Fruit fly (Drosophila melanogaster) whole organism, prepupa: ENCODE measurements around the gene CG10177.
A peak's percentile ranks its signal among the peaks of the same experiment; 100 is the strongest.

ENCODE experiments used
- Blimp-1 ChIP-seq: fragments of 200-800 bp; sonication (Bioruptor generic); optimal IDR thresholded peaks from 3 replicates; lab custom pipeline; 2017; ENCODE audit warnings: missing biosample characterization, missing genetic modification characterization, mild to moderate bottlenecking, moderate library complexity, missing genetic modification reagents
- CG10669 ChIP-seq: fragments of 200-800 bp; sonication (Bioruptor generic); optimal IDR thresholded peaks from 3 replicates; lab custom pipeline; 2018; ENCODE audit warnings: missing biosample characterization, mild to moderate bottlenecking, missing genetic modification characterization, moderate library complexity
- CG11762 ChIP-seq: fragments of 200-800 bp; sonication (Bioruptor generic); optimal IDR thresholded peaks from 3 replicates; lab custom pipeline; 2016; ENCODE audit warnings: missing biosample characterization, missing genetic modification characterization; ENCODE audit not compliant: insufficient read depth
- CG11902 ChIP-seq: fragments of 200-800 bp; sonication (Bioruptor generic); optimal IDR thresholded peaks from 3 replicates; lab custom pipeline; 2016; ENCODE audit warnings: missing biosample characterization, missing genetic modification characterization
- CG16779 ChIP-seq: fragments of 200-800 bp; sonication (Bioruptor generic); optimal IDR thresholded peaks from 3 replicates; lab custom pipeline; 2017; ENCODE audit warnings: missing biosample characterization, mild to moderate bottlenecking, missing genetic modification characterization
- CG32006 ChIP-seq: fragments of 200-800 bp; sonication (Bioruptor generic); optimal IDR thresholded peaks from 3 replicates; lab custom pipeline; 2017; ENCODE audit warnings: missing biosample characterization, mild to moderate bottlenecking, missing genetic modification characterization
- CG34406 ChIP-seq: fragments of 200-800 bp; sonication (Bioruptor generic); optimal IDR thresholded peaks from 3 replicates; lab custom pipeline; 2016; ENCODE audit warnings: missing biosample characterization, missing genetic modification characterization
- CG3919 ChIP-seq: fragments of 200-800 bp; sonication (Bioruptor generic); optimal IDR thresholded peaks from 3 replicates; lab custom pipeline; 2016; ENCODE audit warnings: missing biosample characterization, missing genetic modification characterization
- CG4318 ChIP-seq: fragments of 200-800 bp; sonication (Bioruptor generic); optimal IDR thresholded peaks from 3 replicates; lab custom pipeline; 2017; ENCODE audit warnings: missing biosample characterization, mild to moderate bottlenecking, missing genetic modification characterization
- CG6276 ChIP-seq: fragments of 200-800 bp; sonication (Bioruptor generic); optimal IDR thresholded peaks from 2 replicates; lab custom pipeline; 2017; ENCODE audit warnings: missing biosample characterization, mild to moderate bottlenecking, missing genetic modification characterization
- CG6808 ChIP-seq: fragments of 200-800 bp; sonication (Bioruptor generic); optimal IDR thresholded peaks from 3 replicates; lab custom pipeline; 2017; ENCODE audit warnings: missing biosample characterization, missing genetic modification characterization, mild to moderate bottlenecking, moderate library complexity, missing genetic modification reagents
- CG6854 ChIP-seq: fragments of 200-800 bp; sonication (Bioruptor generic); optimal IDR thresholded peaks from 2 replicates; lab custom pipeline; 2017; ENCODE audit warnings: missing biosample characterization, mild to moderate bottlenecking, missing genetic modification characterization
- CG8119 ChIP-seq: fragments of 200-800 bp; sonication (Bioruptor generic); IDR thresholded peaks from 3 replicates; pipeline ENCODE4 v1.3.6; 2022; ENCODE audit warnings: missing biosample characterization, missing genetic modification characterization
- CG8319 ChIP-seq: fragments of 200-800 bp; sonication (Bioruptor generic); optimal IDR thresholded peaks from 3 replicates; lab custom pipeline; 2016; ENCODE audit warnings: missing biosample characterization, missing genetic modification characterization
- CG8632 ChIP-seq: fragments of 200-800 bp; sonication (Bioruptor generic); optimal IDR thresholded peaks from 3 replicates; lab custom pipeline; 2016; ENCODE audit warnings: missing biosample characterization, missing genetic modification characterization
- CG9139 ChIP-seq: fragments of 200-800 bp; sonication (Bioruptor generic); optimal IDR thresholded peaks from 3 replicates; lab custom pipeline; 2017; ENCODE audit warnings: missing biosample characterization, mild to moderate bottlenecking, missing genetic modification characterization
- Eip75B ChIP-seq: fragments of 200-800 bp; sonication (Bioruptor generic); optimal IDR thresholded peaks from 3 replicates; lab custom pipeline; 2016; ENCODE audit warnings: missing biosample characterization, missing genetic modification characterization
- Eip78C ChIP-seq: fragments of 200-800 bp; sonication (Bioruptor generic); peaks from one replicate; lab custom pipeline; 2016; ENCODE audit warnings: missing biosample characterization, missing genetic modification characterization
- Eip93F ChIP-seq: fragments of 200-800 bp; sonication (Bioruptor generic); optimal IDR thresholded peaks from 2 replicates; lab custom pipeline; 2016; ENCODE audit warnings: missing biosample characterization, mild to moderate bottlenecking, missing genetic modification characterization
- Ets21C ChIP-seq: fragments of 200-800 bp; sonication (Bioruptor generic); optimal IDR thresholded peaks from 3 replicates; lab custom pipeline; 2016; ENCODE audit warnings: missing biosample characterization, missing genetic modification characterization
- Gug ChIP-seq: fragments of 200-800 bp; sonication (Bioruptor generic); IDR thresholded peaks from 2 replicates; pipeline ENCODE4 v1.3.6; 2022; ENCODE audit warnings: missing biosample characterization, missing genetic modification characterization
- Hr38 ChIP-seq: sonication (Bioruptor generic); optimal IDR thresholded peaks from 2 replicates; lab custom pipeline; 2016; ENCODE audit warnings: missing biosample characterization, missing genetic modification characterization
- Hr39 ChIP-seq: fragments of 200-800 bp; sonication (Bioruptor generic); optimal IDR thresholded peaks from 2 replicates; lab custom pipeline; 2016; ENCODE audit warnings: missing biosample characterization, missing genetic modification characterization
- Hr4 ChIP-seq: fragments of 200-800 bp; sonication (Bioruptor generic); optimal IDR thresholded peaks from 3 replicates; lab custom pipeline; 2016; ENCODE audit warnings: missing biosample characterization, missing genetic modification characterization
- Met ChIP-seq: fragments of 200-800 bp; sonication (Bioruptor generic); optimal IDR thresholded peaks from 3 replicates; lab custom pipeline; 2016; ENCODE audit warnings: missing biosample characterization, missing genetic modification characterization
- Smox ChIP-seq: fragments of 200-800 bp; sonication (Bioruptor generic); optimal IDR thresholded peaks from 3 replicates; lab custom pipeline; 2016; ENCODE audit warnings: missing biosample characterization, missing genetic modification characterization
- Sox102F ChIP-seq: fragments of 200-800 bp; sonication (Bioruptor generic); optimal IDR thresholded peaks from 2 replicates; lab custom pipeline; 2016; ENCODE audit warnings: missing biosample characterization, mild to moderate bottlenecking, missing genetic modification characterization
- Sox14 ChIP-seq: fragments of 200-800 bp; sonication (Bioruptor generic); optimal IDR thresholded peaks from 3 replicates; lab custom pipeline; 2016; ENCODE audit warnings: missing biosample characterization, missing genetic modification characterization
- Sox15 ChIP-seq: fragments of 200-800 bp; sonication (Bioruptor generic); optimal IDR thresholded peaks from 3 replicates; lab custom pipeline; 2016; ENCODE audit warnings: missing biosample characterization, missing genetic modification characterization
- achi ChIP-seq: fragments of 200-800 bp; sonication (Bioruptor generic); optimal IDR thresholded peaks from 3 replicates; lab custom pipeline; 2016; ENCODE audit warnings: missing biosample characterization, missing genetic modification characterization
- acj6 ChIP-seq: fragments of 200-800 bp; sonication (Bioruptor generic); optimal IDR thresholded peaks from 3 replicates; lab custom pipeline; 2016; ENCODE audit warnings: missing biosample characterization, missing genetic modification characterization
- cyc ChIP-seq: fragments of 200-800 bp; sonication (Bioruptor generic); optimal IDR thresholded peaks from 3 replicates; lab custom pipeline; 2016; ENCODE audit warnings: missing biosample characterization, missing genetic modification characterization
- eg ChIP-seq: fragments of 200-800 bp; sonication (Bioruptor generic); IDR thresholded peaks from 3 replicates; pipeline ENCODE4 v1.3.6; 2022; ENCODE audit warnings: missing biosample characterization, missing genetic modification characterization
- esn ChIP-seq: fragments of 200-800 bp; sonication (Bioruptor generic); optimal IDR thresholded peaks from 2 replicates; lab custom pipeline; 2016; ENCODE audit warnings: missing biosample characterization, mild to moderate bottlenecking, missing genetic modification characterization, moderate library complexity
- fd59A ChIP-seq: fragments of 200-800 bp; sonication (Bioruptor generic); optimal IDR thresholded peaks from 2 replicates; lab custom pipeline; 2017; ENCODE audit warnings: missing biosample characterization, mild to moderate bottlenecking, missing genetic modification characterization, missing genetic modification reagents
- fd85E ChIP-seq: fragments of 200-800 bp; sonication (Bioruptor generic); optimal IDR thresholded peaks from 3 replicates; lab custom pipeline; 2016; ENCODE audit warnings: missing biosample characterization, missing genetic modification characterization
- fkh ChIP-seq: fragments of 200-800 bp; sonication (Bioruptor generic); optimal IDR thresholded peaks from 3 replicates; lab custom pipeline; 2017; ENCODE audit warnings: missing biosample characterization, mild to moderate bottlenecking, missing genetic modification characterization, moderate library complexity
- net ChIP-seq: fragments of 200-800 bp; sonication (Bioruptor generic); optimal IDR thresholded peaks from 3 replicates; lab custom pipeline; 2016; ENCODE audit warnings: missing biosample characterization, missing genetic modification characterization
- pdm3 ChIP-seq: fragments of 200-800 bp; sonication (Bioruptor generic); optimal IDR thresholded peaks from 3 replicates; lab custom pipeline; 2016; ENCODE audit warnings: missing biosample characterization, missing genetic modification characterization
- salr ChIP-seq, 2 experiments: fragments of 200-800 bp; sonication (Bioruptor generic); optimal IDR thresholded peaks; 3 replicates each; lab custom pipeline; 2016 to 2018; ENCODE audit warnings: missing biosample characterization in 2 of 2, missing genetic modification characterization in 2 of 2, mild to moderate bottlenecking in 1 of 2
- spab ChIP-seq: fragments of 200-800 bp; sonication (Bioruptor generic); optimal IDR thresholded peaks from 2 replicates; lab custom pipeline; 2017; ENCODE audit warnings: missing biosample characterization, mild to moderate bottlenecking, missing genetic modification characterization, missing genetic modification reagents
- ss ChIP-seq, 2 experiments: fragments of 200-800 bp; sonication (Bioruptor generic); optimal IDR thresholded peaks; 2 replicates in 1 of 2; 3 replicates in 1 of 2; lab custom pipeline; 2017 to 2018; ENCODE audit warnings: mild to moderate bottlenecking in 2 of 2, missing biosample characterization in 2 of 2, missing genetic modification characterization in 2 of 2, moderate library complexity in 1 of 2
- svp ChIP-seq: fragments of 200-800 bp; sonication (Bioruptor generic); peaks from one replicate; lab custom pipeline; 2016; ENCODE audit warnings: missing biosample characterization, missing genetic modification characterization

Gene CG10177

DNA sequence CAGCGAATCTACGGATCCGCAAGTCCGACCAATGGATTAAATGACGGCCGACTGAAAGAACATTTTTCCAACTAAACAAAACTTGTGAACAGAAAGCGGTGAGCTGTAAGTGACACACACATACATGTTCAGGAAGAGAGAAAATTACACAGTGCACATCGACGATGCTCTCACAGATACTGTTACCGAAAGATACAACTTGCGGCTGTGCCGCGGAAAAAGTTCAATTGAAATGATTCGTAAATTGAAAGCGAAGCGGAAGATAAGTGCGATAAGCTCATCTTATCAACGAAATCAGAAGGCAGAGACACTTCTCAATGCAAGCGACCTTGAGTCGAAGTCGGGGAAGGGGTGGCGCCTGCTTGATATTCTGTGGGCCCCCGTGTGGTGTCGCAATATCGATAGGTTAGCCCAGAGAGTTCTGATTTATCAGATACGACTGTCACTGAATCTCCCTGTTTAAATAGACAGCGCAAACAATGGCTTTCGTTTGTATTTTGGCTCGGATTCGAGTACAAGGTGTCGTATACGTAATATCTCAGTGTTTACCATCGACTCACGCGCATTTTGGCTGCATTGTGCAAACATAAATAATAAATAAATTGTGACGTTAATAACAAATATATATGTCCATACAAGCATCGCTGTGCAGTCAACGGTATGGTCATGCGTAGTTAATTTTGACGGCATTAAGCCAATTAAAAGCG is 1.8 kb downstream of the CG10177 start, which contains the start of gene Irk2:
Gene Irk2 (minus strand): TSS at position 51 of the 707 bp plus-strand sequence.
- TF ChIP-seq Eip78C (peak; percentile 87), Met (no peak), Eip93F (no peak), CG16779 (peak; percentile 1), Blimp-1 (GFP tag; lab: Kevin White, UChicago) (no peak), Gug (GFP tag; lab: Robert Waterston, UW) (no peak), CG8632 (GFP tag; lab: Kevin White, UChicago) (peak; percentile 18), Sox102F (GFP tag; lab: Kevin White, UChicago) (peak; percentile 20), svp (peak; percentile 15), pdm3 (no peak), achi (no peak), CG34406 (peak; percentile 40)

DNA sequence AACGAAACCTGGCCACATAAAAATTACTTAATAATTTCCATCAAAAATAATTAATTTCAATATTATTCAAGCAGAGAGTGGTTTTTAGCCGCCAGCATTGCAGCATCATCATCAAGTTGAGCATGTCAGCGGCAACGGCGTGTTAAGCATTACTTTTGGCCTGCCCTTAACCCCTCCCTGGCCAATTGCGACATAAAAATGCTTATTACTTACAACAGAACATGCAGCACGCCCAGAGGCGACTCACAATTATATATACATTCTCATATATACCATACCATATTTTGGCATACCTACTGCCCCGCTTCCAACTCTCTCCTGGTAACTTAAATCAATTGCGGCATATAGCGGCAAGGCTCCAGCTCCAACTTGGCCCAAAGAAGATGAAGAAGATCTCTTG is 10.0 kb downstream of the CG10177 start:
- peak; percentile 56 for TF ChIP-seq svp
- peak; percentile 47 for TF ChIP-seq Eip78C
- no peak for TF ChIP-seq Hr38 (GFP tag; lab: Kevin White, UChicago)
- no peak for TF ChIP-seq salr (GFP tag; optimal IDR thresholded peaks at IDR 0.05; lab: Kevin White, UChicago)
- no peak for TF ChIP-seq ss (GFP tag; optimal IDR thresholded peaks at IDR 0.05; lab: Kevin White, UChicago)
- no peak for TF ChIP-seq CG6808 (GFP tag; lab: Kevin White, UChicago)

DNA sequence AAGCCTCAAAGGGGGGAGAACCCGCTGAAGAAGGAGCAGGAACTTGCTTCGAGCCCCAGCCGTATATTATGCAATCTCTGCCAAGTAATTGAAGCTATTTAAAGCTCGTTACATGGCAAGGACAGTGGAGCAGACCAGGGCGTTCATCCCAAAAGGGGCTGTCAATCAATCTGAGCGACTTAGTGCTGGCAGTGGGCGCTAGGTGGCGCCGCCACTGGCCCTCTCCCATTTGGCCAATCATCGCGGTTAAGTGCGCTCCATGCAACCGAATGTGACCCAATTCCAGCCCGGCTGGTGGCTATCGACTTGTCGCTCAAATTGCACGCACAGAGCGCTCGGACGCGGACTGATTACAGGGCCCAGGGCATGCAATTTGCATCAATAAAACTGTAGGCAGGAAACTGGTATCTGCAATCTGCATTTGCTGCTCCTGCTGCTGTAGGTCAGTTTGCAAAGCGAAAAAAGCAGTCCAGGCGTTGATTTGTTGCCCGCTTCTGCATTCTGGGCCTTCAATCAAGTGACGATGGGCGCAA is 11.9 kb downstream of the CG10177 start:
- TF ChIP-seq fd59A (GFP tag; lab: Kevin White, UChicago) (no peak), ss (GFP tag; optimal IDR thresholded peaks at IDR 0.05; lab: Kevin White, UChicago) (peak in 1 of 2 experiments; percentile 62)

DNA sequence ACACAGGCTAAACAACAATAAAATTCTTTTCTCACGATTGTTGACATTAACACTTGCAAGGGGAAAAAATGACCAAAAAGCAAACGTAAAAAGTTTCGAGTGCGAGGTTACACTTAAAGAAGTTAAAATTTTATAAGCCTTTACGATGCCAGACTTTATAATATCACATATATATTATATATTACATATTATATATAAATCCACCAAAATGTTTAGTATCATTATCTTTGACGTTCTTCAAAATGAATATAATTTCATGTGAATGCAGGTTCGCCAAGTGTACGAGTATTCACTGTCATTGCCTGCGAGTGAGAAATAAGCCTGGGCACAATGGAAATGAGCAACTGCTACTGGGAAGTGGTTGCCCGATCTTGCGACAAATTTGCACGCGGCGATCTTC is 13.1 kb downstream of the CG10177 start:
- TF ChIP-seq eg (GFP tag; lab: Robert Waterston, UW) (peak; percentile 51; the same call in 2 of the 3 replicates), CG11902 (GFP tag; lab: Kevin White, UChicago) (peak; percentile 61), Hr38 (GFP tag; lab: Kevin White, UChicago) (no peak), CG11762 (GFP tag; lab: Kevin White, UChicago) (peak; percentile 78), CG8319 (GFP tag; lab: Kevin White, UChicago) (peak; percentile 65), salr (GFP tag; optimal IDR thresholded peaks at IDR 0.05; lab: Kevin White, UChicago) (peak; percentile 13 to 42), CG6808 (GFP tag; lab: Kevin White, UChicago) (peak; percentile 49), CG8119 (peak; percentile 56), Sox15 (GFP tag; lab: Kevin White, UChicago) (peak; percentile 61), CG9139 (GFP tag; lab: Kevin White, UChicago) (peak; percentile 60), acj6 (peak; percentile 78), CG6854 (peak; percentile 71), Eip75B (peak; percentile 31), Smox (GFP tag; lab: Kevin White, UChicago) (peak; percentile 67), Blimp-1 (GFP tag; lab: Kevin White, UChicago) (peak; percentile 55), pdm3 (peak; percentile 34), Hr4 (GFP tag; lab: Kevin White, UChicago) (no peak), CG4318 (GFP tag; lab: Kevin White, UChicago) (no peak), fd59A (GFP tag; lab: Kevin White, UChicago) (peak; percentile 47), net (GFP tag; lab: Kevin White, UChicago) (peak; percentile 54), fd85E (GFP tag; lab: Kevin White, UChicago) (no peak), esn (GFP tag; lab: Kevin White, UChicago) (peak; percentile 81), Gug (GFP tag; lab: Robert Waterston, UW) (no peak), CG6276 (no peak), CG32006 (GFP tag; lab: Kevin White, UChicago) (peak; percentile 39), Sox102F (GFP tag; lab: Kevin White, UChicago) (peak; percentile 68), cyc (GFP tag; lab: Kevin White, UChicago) (peak; percentile 57), Sox14 (peak; percentile 24), Ets21C (GFP tag; lab: Kevin White, UChicago) (no peak), spab (GFP tag; lab: Kevin White, UChicago) (peak; percentile 58), CG34406 (peak; percentile 89), CG3919 (GFP tag; lab: Kevin White, UChicago) (peak; percentile 65), fkh (GFP tag; lab: Kevin White, UChicago) (no peak), svp (peak; percentile 91), CG10669 (GFP tag; lab: Kevin White, UChicago) (peak; percentile 70), Hr39 (GFP tag; lab: Kevin White, UChicago) (peak; percentile 33)
